Fruit fly (Drosophila melanogaster): ENCODE data around the gene CG18764.

DNA sequence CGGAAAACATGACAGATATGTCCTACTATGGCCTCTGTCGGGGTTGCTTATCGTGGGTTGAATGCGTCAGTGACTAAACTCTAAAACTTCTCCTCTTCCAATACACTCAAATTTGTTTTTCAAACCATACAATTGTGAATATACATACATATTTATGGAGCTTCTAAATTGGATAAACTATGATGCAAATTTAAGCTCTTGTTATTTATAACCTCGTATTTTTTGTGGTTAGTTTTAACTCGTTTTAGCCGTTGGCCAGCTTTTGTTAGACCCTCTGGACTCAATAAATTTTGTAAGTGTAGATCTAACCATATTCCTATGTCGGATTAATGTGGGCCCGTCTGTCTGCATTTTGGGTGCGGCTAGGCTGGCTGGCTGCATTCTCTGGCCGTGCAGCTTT is 9.3 kb upstream of the CG18764 start:
- TF ChIP-seq CG12768 (GFP tag; optimal IDR thresholded peaks at IDR 0.05) (no peak), Mnt (GFP tag; optimal IDR thresholded peaks at IDR 0.05) (no peak)

Measured in whole organism, adult.